Worm (Caenorhabditis elegans) whole organism, dauer: ENCODE results near the gene ddp-1.

Experiments
- unc-62 ChIP-seq: sonication (generic microtip); optimal IDR thresholded peaks from 2 replicates; lab custom pipeline; 2017; ENCODE audit warnings: missing biosample characterization, missing genetic modification reagents, missing genetic modification characterization

Gene ddp-1

ce11 chrIII:1877189-1877588 lies 17.5 kb downstream of the ddp-1 start:
- no peak for TF ChIP-seq unc-62 (GFP tag; lab: Kevin White, UChicago)

- TF ChIP-seq unc-62 (GFP tag; lab: Kevin White, UChicago), result no peak
Measured at ce11 chrIII:1878065-1878464, 18.4 kb downstream of the ddp-1 start, which contains the start of gene smi-1. smi-1 (plus strand) TSS chrIII:1878365.

- no peak for TF ChIP-seq unc-62 (GFP tag; lab: Kevin White, UChicago)
Measured at ce11 chrIII:1878918-1879317, 19.2 kb downstream of the ddp-1 start.

ce11 chrIII:1880221-1880620 lies 20.5 kb downstream of the ddp-1 start:
- TF ChIP-seq unc-62 (GFP tag; lab: Kevin White, UChicago), result no peak

ce11 chrIII:1882678-1883077 lies 23.0 kb downstream of the ddp-1 start:
- TF ChIP-seq unc-62 (GFP tag; lab: Kevin White, UChicago), result no peak

- TF ChIP-seq unc-62 (GFP tag; lab: Kevin White, UChicago), result no peak
Measured at ce11 chrIII:1886914-1887313, 27.2 kb downstream of the ddp-1 start.

ce11 chrIII:1887354-1887753 lies 27.7 kb downstream of the ddp-1 start, which contains the start of gene B0524.3:
B0524.3 (plus strand) TSS chrIII:1887654.
- TF ChIP-seq unc-62 (GFP tag; lab: Kevin White, UChicago), result no peak

ce11 chrIII:1893405-1893804 lies 33.7 kb downstream of the ddp-1 start:
- no peak for TF ChIP-seq unc-62 (GFP tag; lab: Kevin White, UChicago)

ce11 chrIII:1893851-1894250 lies 34.2 kb downstream of the ddp-1 start, which contains the start of the genes B0524.5 and B0524.2:
B0524.5 (minus strand) TSS chrIII:1893890.
B0524.2 (plus strand) TSS chrIII:1894057.
- TF ChIP-seq unc-62 (GFP tag; lab: Kevin White, UChicago), result no peak

- TF ChIP-seq unc-62 (GFP tag; lab: Kevin White, UChicago), result no peak
Measured at ce11 chrIII:1903966-1904365, 44.3 kb downstream of the ddp-1 start.

ce11 chrIII:1905589-1905988 lies 45.9 kb downstream of the ddp-1 start, which contains the start of the genes B0524.6 and pqn-41:
B0524.6 (minus strand) TSS chrIII:1905640.
pqn-41 (plus strand) TSS chrIII:1905958.
- no peak for TF ChIP-seq unc-62 (GFP tag; lab: Kevin White, UChicago)
